Worm (Caenorhabditis elegans) whole organism, L1 larva: ENCODE data around the gene M117.4.

Source experiments
- C16A3.4 ChIP-seq: fragments of 150-350 bp; optimal IDR thresholded peaks from 2 replicates; lab custom pipeline; 2014; ENCODE audit warnings: missing biosample characterization, missing genetic modification characterization
- C34B4.2 ChIP-seq: sonication (generic microtip); optimal IDR thresholded peaks from 2 replicates; lab custom pipeline; 2017; ENCODE audit warnings: mild to moderate bottlenecking, missing genetic modification characterization, missing compliant biosample characterization
- F16B12.6 ChIP-seq: fragments of 150-350 bp; optimal IDR thresholded peaks from 2 replicates; lab custom pipeline; 2014; ENCODE audit warnings: missing biosample characterization, missing genetic modification characterization
- Y116A8C.19 ChIP-seq: sonication (generic microtip); optimal IDR thresholded peaks from 2 replicates; lab custom pipeline; 2016; ENCODE audit warnings: missing compliant biosample characterization, missing genetic modification characterization, borderline replicate concordance
- blmp-1 ChIP-seq: fragments of 150-350 bp; optimal IDR thresholded peaks from 2 replicates; lab custom pipeline; 2014; ENCODE audit warnings: missing biosample characterization, missing genetic modification characterization
- ceh-8 ChIP-seq: fragments of 200-800 bp; sonication (Bioruptor generic); optimal IDR thresholded peaks from 2 replicates; lab custom pipeline; 2018; ENCODE audit warnings: mild to moderate bottlenecking, missing genetic modification characterization, moderate library complexity, missing compliant biosample characterization
- ceh-88 ChIP-seq: fragments of 200-800 bp; sonication (Bioruptor generic); IDR thresholded peaks from 2 replicates; pipeline ENCODE4 v1.3.6; 2022; ENCODE audit warnings: missing genetic modification characterization, missing compliant biosample characterization
- dpl-1 ChIP-seq, 3 experiments: fragments of 150-350 bp in 2 of 3; sonication (generic microtip) in 1 of 3; optimal IDR thresholded peaks; 2 replicates each; lab custom pipeline; 2014 to 2017; ENCODE audit warnings: missing biosample characterization in 3 of 3, missing genetic modification characterization in 3 of 3, missing genetic modification reagents in 3 of 3
- efl-1 ChIP-seq, 4 experiments: fragments of 150-350 bp; optimal IDR thresholded peaks in 3 of 4; peaks in 1 of 4; 1 replicate in 1 of 4; 2 replicates in 3 of 4; lab custom pipeline; 2014; ENCODE audit warnings: missing biosample characterization in 2 of 4, missing genetic modification characterization in 2 of 4, missing genetic modification reagents in 2 of 4
- efl-3 ChIP-seq: fragments of 200-800 bp; sonication (Bioruptor generic); optimal IDR thresholded peaks from 2 replicates; lab custom pipeline; 2018; ENCODE audit warnings: mild to moderate bottlenecking, missing genetic modification characterization, missing compliant biosample characterization
- egl-13 ChIP-seq: sonication (generic microtip); optimal IDR thresholded peaks from 2 replicates; lab custom pipeline; 2016; ENCODE audit warnings: missing genotype, missing genetic modification reagents, missing genetic modification characterization, missing compliant biosample characterization
- egl-27 ChIP-seq, 2 experiments: fragments of 150-350 bp in 1 of 2; sonication (generic microtip); optimal IDR thresholded peaks; 3 replicates each; lab custom pipeline; 2017 to 2018; ENCODE audit warnings: missing biosample characterization in 2 of 2, missing genetic modification characterization in 2 of 2, missing genetic modification reagents in 2 of 2
- elt-2 ChIP-seq: sonication (generic microtip); optimal IDR thresholded peaks from 2 replicates; lab custom pipeline; 2016; ENCODE audit warnings: missing genetic modification characterization, mild to moderate bottlenecking, inconsistent platforms, missing compliant biosample characterization, missing genetic modification reagents
- ets-5 ChIP-seq: fragments of 200-800 bp; sonication (Bioruptor generic); IDR thresholded peaks from 2 replicates; pipeline ENCODE4 v1.3.6; 2022; ENCODE audit warnings: missing genetic modification characterization, missing compliant biosample characterization
- fkh-10 ChIP-seq: sonication (generic microtip); optimal IDR thresholded peaks from 2 replicates; lab custom pipeline; 2017; ENCODE audit warnings: missing biosample characterization, missing genetic modification reagents, missing genetic modification characterization
- fos-1 ChIP-seq: fragments of 150-350 bp; optimal IDR thresholded peaks from 2 replicates; lab custom pipeline; 2014; ENCODE audit warnings: missing biosample characterization, missing genetic modification characterization
- grh-1 ChIP-seq: fragments of 200-800 bp; sonication (Bioruptor generic); IDR thresholded peaks from 2 replicates; pipeline ENCODE4 v1.3.6; 2022; ENCODE audit warnings: missing genetic modification reagents, missing genetic modification characterization, missing compliant biosample characterization
- hlh-4 ChIP-seq: sonication (generic microtip); optimal IDR thresholded peaks from 2 replicates; lab custom pipeline; 2016; ENCODE audit warnings: mild to moderate bottlenecking, missing genetic modification characterization, missing compliant biosample characterization
- hpl-2 ChIP-seq: fragments of 150-350 bp; optimal IDR thresholded peaks from 2 replicates; lab custom pipeline; 2014; ENCODE audit warnings: missing biosample characterization, missing genetic modification reagents, missing genetic modification characterization
- irx-1 ChIP-seq: sonication (generic microtip); optimal IDR thresholded peaks from 2 replicates; lab custom pipeline; 2016; ENCODE audit warnings: missing genetic modification characterization, missing compliant biosample characterization
- isw-1 ChIP-seq: fragments of 200-800 bp; sonication (Bioruptor generic); IDR thresholded peaks from 2 replicates; pipeline ENCODE4 v1.3.6; 2022; ENCODE audit warnings: missing genetic modification characterization, missing compliant biosample characterization
- lin-13 ChIP-seq: fragments of 150-350 bp; optimal IDR thresholded peaks from 2 replicates; lab custom pipeline; 2014; ENCODE audit warnings: missing biosample characterization, missing genetic modification reagents, missing genetic modification characterization
- lin-14 ChIP-seq: fragments of 200-800 bp; sonication (Bioruptor generic); optimal IDR thresholded peaks from 2 replicates; lab custom pipeline; 2018; ENCODE audit warnings: mild to moderate bottlenecking, missing genetic modification characterization, moderate library complexity, missing compliant biosample characterization
- lin-35 ChIP-seq, 2 experiments: fragments of 150-350 bp; optimal IDR thresholded peaks; 2 replicates each; lab custom pipeline; 2014; ENCODE audit warnings: missing biosample characterization in 2 of 2, missing genetic modification characterization in 2 of 2, missing genetic modification reagents in 2 of 2
- lin-39 ChIP-seq: fragments of 150-350 bp; optimal IDR thresholded peaks from 2 replicates; lab custom pipeline; 2014; ENCODE audit warnings: missing biosample characterization, missing genetic modification reagents, missing genetic modification characterization
- lir-3 ChIP-seq: sonication (generic microtip); optimal IDR thresholded peaks from 2 replicates; lab custom pipeline; 2016; ENCODE audit warnings: mild to moderate bottlenecking, missing genetic modification characterization, moderate library complexity, missing compliant biosample characterization; ENCODE audit not compliant: poor library complexity
- mab-9 ChIP-seq: fragments of 200-800 bp; sonication (Bioruptor generic); IDR thresholded peaks from 2 replicates; pipeline ENCODE4 v1.3.6; 2022; ENCODE audit warnings: missing genetic modification reagents, missing genetic modification characterization, missing compliant biosample characterization
- mdl-1 ChIP-seq, 2 experiments: fragments of 150-350 bp; optimal IDR thresholded peaks; 2 replicates each; lab custom pipeline; 2014 to 2017; ENCODE audit warnings: missing biosample characterization in 2 of 2, missing genetic modification characterization in 2 of 2, inconsistent platforms in 1 of 2
- mef-2 ChIP-seq: fragments of 150-350 bp; optimal IDR thresholded peaks from 2 replicates; lab custom pipeline; 2014; ENCODE audit warnings: missing biosample characterization, missing genetic modification characterization
- nhr-28 ChIP-seq: fragments of 150-350 bp; optimal IDR thresholded peaks from 2 replicates; lab custom pipeline; 2014; ENCODE audit warnings: missing biosample characterization, missing genetic modification characterization
- nhr-47 ChIP-seq: sonication (generic microtip); optimal IDR thresholded peaks from 2 replicates; lab custom pipeline; 2016; ENCODE audit warnings: mild to moderate bottlenecking, missing genetic modification characterization, moderate library complexity, missing compliant biosample characterization
- nhr-76 ChIP-seq: sonication (generic microtip); optimal IDR thresholded peaks from 2 replicates; lab custom pipeline; 2017; ENCODE audit warnings: missing biosample characterization, missing genetic modification characterization
- nhr-77 ChIP-seq: fragments of 150-350 bp; optimal IDR thresholded peaks from 2 replicates; lab custom pipeline; 2014; ENCODE audit warnings: missing biosample characterization, missing genetic modification characterization
- nhr-84 ChIP-seq: sonication (generic microtip); optimal IDR thresholded peaks from 2 replicates; lab custom pipeline; 2017; ENCODE audit warnings: missing biosample characterization, missing genetic modification characterization
- pag-3 ChIP-seq: sonication (generic microtip); optimal IDR thresholded peaks from 2 replicates; lab custom pipeline; 2017; ENCODE audit warnings: missing genetic modification characterization, mild to moderate bottlenecking, missing compliant biosample characterization, antibody characterized with exemption, borderline replicate concordance; ENCODE audit not compliant: insufficient read depth
- snpc-4 ChIP-seq: fragments of 150-350 bp; optimal IDR thresholded peaks from 2 replicates; lab custom pipeline; 2014; ENCODE audit warnings: missing biosample characterization, missing genetic modification characterization
- sox-4 ChIP-seq: sonication (generic microtip); optimal IDR thresholded peaks from 2 replicates; lab custom pipeline; 2016; ENCODE audit warnings: missing genetic modification characterization, missing compliant biosample characterization
- sptf-1 ChIP-seq: fragments of 150-350 bp; optimal IDR thresholded peaks from 2 replicates; lab custom pipeline; 2014; ENCODE audit warnings: missing biosample characterization, missing genetic modification characterization
- sup-37 ChIP-seq: fragments of 200-800 bp; sonication (Bioruptor generic); optimal IDR thresholded peaks from 2 replicates; lab custom pipeline; 2018; ENCODE audit warnings: mild to moderate bottlenecking, missing genetic modification characterization, missing compliant biosample characterization
- swsn-7 ChIP-seq: sonication (generic microtip); optimal IDR thresholded peaks from 2 replicates; lab custom pipeline; 2016; ENCODE audit warnings: missing genetic modification characterization, missing compliant biosample characterization
- tbx-2 ChIP-seq: sonication (generic microtip); optimal IDR thresholded peaks from 2 replicates; lab custom pipeline; 2016; ENCODE audit warnings: missing genetic modification characterization, missing compliant biosample characterization
- unc-86 ChIP-seq: sonication (generic microtip); optimal IDR thresholded peaks from 2 replicates; lab custom pipeline; 2016; ENCODE audit warnings: missing genetic modification characterization, missing compliant biosample characterization
- unc-98 ChIP-seq: fragments of 200-800 bp; sonication (Bioruptor generic); IDR thresholded peaks from 2 replicates; pipeline ENCODE4 v1.3.6; 2022; ENCODE audit warnings: missing genetic modification characterization, missing compliant biosample characterization
- zag-1 ChIP-seq: fragments of 150-350 bp; optimal IDR thresholded peaks from 2 replicates; lab custom pipeline; 2014; ENCODE audit warnings: missing biosample characterization, missing genetic modification characterization
- ztf-4 ChIP-seq: fragments of 150-350 bp; optimal IDR thresholded peaks from 2 replicates; lab custom pipeline; 2014; ENCODE audit warnings: missing biosample characterization, missing genetic modification characterization

M117.4 gene

DNA sequence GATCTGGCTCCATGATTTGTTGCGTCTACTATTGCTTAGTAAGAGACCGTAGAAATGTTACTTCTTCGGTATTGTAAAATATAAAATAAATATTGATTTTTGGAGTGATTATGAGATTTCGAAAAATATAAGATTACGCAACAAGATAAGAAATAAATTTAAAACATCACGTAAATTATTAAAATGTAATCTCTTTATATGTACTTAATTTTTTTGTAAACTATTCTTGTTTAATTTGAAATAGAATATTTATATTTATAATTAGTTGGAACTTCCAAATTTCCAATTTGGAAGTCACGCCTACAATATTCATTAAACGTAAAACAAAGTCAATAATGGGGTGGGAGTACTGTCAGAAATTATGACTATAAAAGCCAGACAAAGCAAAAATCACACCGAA, at the start of gene M117.4:
Gene M117.4 (minus strand): TSS at position 101 of the 400 bp plus-strand sequence.
- no peak for TF ChIP-seq efl-1 (optimal IDR thresholded peaks at IDR 0.05; lab: Kevin White, UChicago)
- TF ChIP-seq efl-1 (GFP tag; optimal IDR thresholded peaks at IDR 0.05 in 1 of 2; lab: Kevin White, UChicago) = no peak
- TF ChIP-seq hpl-2 (GFP tag; lab: Kevin White, UChicago) = no peak
- TF ChIP-seq C34B4.2 = no peak

DNA sequence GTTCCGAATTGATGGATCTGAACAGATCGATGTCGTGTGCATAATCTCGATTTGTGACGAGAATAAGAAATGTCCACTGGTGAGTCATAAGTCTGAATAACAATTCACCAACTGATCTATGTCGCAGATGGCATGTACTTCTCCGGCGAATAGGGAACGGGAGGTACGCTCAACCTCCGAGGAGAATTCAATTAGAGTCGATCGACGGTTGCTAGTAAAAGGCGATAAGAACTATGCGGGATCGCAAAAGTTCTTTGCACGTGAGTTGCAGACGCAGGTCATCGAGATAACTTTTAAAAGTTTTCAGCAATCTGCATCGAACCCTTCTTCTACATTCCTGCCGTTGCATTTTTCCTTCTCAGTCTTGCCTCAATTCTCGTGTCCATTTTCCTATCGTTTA, 49.2 kb upstream of the M117.4 start:
- TF ChIP-seq isw-1 (GFP tag; lab: Robert Waterston, UW) = no peak
- no peak for TF ChIP-seq ceh-8 (GFP tag; lab: Kevin White, UChicago)
- TF ChIP-seq mef-2 (tag; lab: Kevin White, UChicago) = no peak
- no peak for TF ChIP-seq ets-5 (GFP tag; lab: Robert Waterston, UW)
- no peak for TF ChIP-seq blmp-1 (tag; lab: Kevin White, UChicago)
- TF ChIP-seq irx-1 (tag; lab: Kevin White, UChicago) = no peak
- TF ChIP-seq swsn-7 (tag; lab: Kevin White, UChicago) = no peak
- TF ChIP-seq unc-98 = no peak
- no peak for TF ChIP-seq grh-1
- no peak for TF ChIP-seq hlh-4 (tag; lab: Kevin White, UChicago)
- TF ChIP-seq efl-1 (optimal IDR thresholded peaks at IDR 0.05; lab: Kevin White, UChicago) = no peak
- TF ChIP-seq efl-1 (GFP tag; optimal IDR thresholded peaks at IDR 0.05 in 1 of 2; lab: Kevin White, UChicago) = no peak
- no peak for TF ChIP-seq ceh-88 (GFP tag; lab: Robert Waterston, UW)
- no peak for TF ChIP-seq nhr-28 (tag; lab: Kevin White, UChicago)
- no peak for TF ChIP-seq ztf-4 (tag; lab: Kevin White, UChicago)
- no peak for TF ChIP-seq egl-27 (tag; optimal IDR thresholded peaks at IDR 0.05; lab: Kevin White, UChicago)
- no peak for TF ChIP-seq egl-13 (tag; lab: Kevin White, UChicago)
- no peak for TF ChIP-seq zag-1
- no peak for TF ChIP-seq lin-39 (tag; lab: Kevin White, UChicago)
- TF ChIP-seq C34B4.2 = no peak
- no peak for TF ChIP-seq unc-86

ce11 chrIV:11878249-11878648, 44.9 kb upstream of the M117.4 start, which contains the start of gene cutl-27:
TSS of gene cutl-27 (plus strand) at chrIV:11878549.
- TF ChIP-seq fos-1 (tag; lab: Kevin White, UChicago) (no peak), nhr-77 (no peak), nhr-76 (no peak), mab-9 (GFP tag; lab: Robert Waterston, UW) (no peak), sox-4 (tag; lab: Kevin White, UChicago) (no peak), F16B12.6 (tag; lab: Kevin White, UChicago) (no peak), nhr-47 (no peak), isw-1 (GFP tag; lab: Robert Waterston, UW) (no peak), lir-3 (tag; lab: Kevin White, UChicago) (no peak), C16A3.4 (no peak), C34B4.2 (no peak), grh-1 (no peak), snpc-4 (no peak), dpl-1 (GFP tag; optimal IDR thresholded peaks at IDR 0.05; lab: Kevin White, UChicago) (no peak), sup-37 (GFP tag; lab: Kevin White, UChicago) (no peak)

DNA sequence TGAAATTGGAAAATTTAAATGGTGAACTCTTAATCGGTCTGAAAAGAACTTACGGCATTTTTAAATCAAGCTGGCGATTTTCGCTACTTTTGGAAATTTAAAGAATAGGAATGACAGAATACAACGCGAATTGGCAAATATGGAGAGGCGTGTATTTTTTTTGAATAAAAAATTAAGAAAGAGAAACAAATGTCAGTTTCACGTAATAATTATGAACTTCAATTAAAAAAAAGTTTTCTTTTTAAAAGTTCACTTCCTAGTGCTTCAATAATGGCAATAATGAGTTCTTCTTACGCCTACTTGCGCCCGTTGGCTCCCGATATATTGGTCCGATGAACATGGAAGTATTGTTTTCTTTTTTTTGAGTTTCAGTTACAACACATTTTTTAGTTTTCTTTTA, 44.3 kb upstream of the M117.4 start, which contains the start of gene pph-2:
Gene pph-2 (minus strand): TSS at position 101 of the 400 bp plus-strand sequence.
- no peak for TF ChIP-seq sptf-1
- TF ChIP-seq elt-2 (tag; lab: Kevin White, UChicago) = no peak
- TF ChIP-seq lin-14 (GFP tag; lab: Kevin White, UChicago) = no peak
- TF ChIP-seq tbx-2 (tag; lab: Kevin White, UChicago) = no peak
- TF ChIP-seq nhr-84 (tag; lab: Kevin White, UChicago) = no peak
- TF ChIP-seq ceh-8 (GFP tag; lab: Kevin White, UChicago) = no peak
- no peak for TF ChIP-seq efl-3 (GFP tag; lab: Kevin White, UChicago)
- TF ChIP-seq blmp-1 (tag; lab: Kevin White, UChicago) = no peak
- no peak for TF ChIP-seq pag-3 (tag; lab: Kevin White, UChicago)
- TF ChIP-seq lin-35 (GFP tag; optimal IDR thresholded peaks at IDR 0.05; lab: Kevin White, UChicago) = no peak
- no peak for TF ChIP-seq isw-1 (GFP tag; lab: Robert Waterston, UW)
- TF ChIP-seq mdl-1 (tag; optimal IDR thresholded peaks at IDR 0.05; lab: Kevin White, UChicago) = no peak
- TF ChIP-seq ets-5 (GFP tag; lab: Robert Waterston, UW) = no peak
- no peak for TF ChIP-seq fkh-10 (GFP tag; lab: Kevin White, UChicago)
- no peak for TF ChIP-seq snpc-4
- TF ChIP-seq ceh-88 (GFP tag; lab: Robert Waterston, UW) = no peak
- no peak for TF ChIP-seq Y116A8C.19 (tag; lab: Kevin White, UChicago)
- no peak for TF ChIP-seq lin-13
- no peak for TF ChIP-seq C16A3.4
